Worm (Caenorhabditis elegans): ENCODE results near the gene F26D2.15.

DNA sequence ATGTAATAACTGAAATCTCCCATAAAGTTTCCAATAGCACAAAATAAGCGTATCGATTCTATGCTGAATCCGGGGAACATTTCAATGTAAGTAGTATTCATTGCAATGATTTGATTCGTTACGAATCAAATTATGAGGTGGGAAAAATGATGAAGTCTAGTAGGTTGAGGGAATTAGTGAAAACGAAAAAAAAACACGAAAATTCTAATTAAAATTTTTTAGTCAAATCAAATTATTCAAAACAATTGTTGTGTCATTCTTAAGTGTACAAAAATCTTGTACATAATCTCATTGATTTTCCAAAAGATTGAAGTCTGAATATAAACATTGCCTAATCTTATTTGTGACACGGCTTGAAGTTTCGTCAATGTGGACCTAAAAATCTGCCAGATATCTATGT lies 13.2 kb upstream of the F26D2.15 start, which contains the start of gene srw-29:
- no peak for TF ChIP-seq fkh-8 (tag; optimal IDR thresholded peaks at IDR 0.05)
- TF ChIP-seq nhr-47 (tag; optimal IDR thresholded peaks at IDR 0.05), result no peak
- TF ChIP-seq lin-15B (tag; optimal IDR thresholded peaks at IDR 0.05), result no peak
- no peak for TF ChIP-seq lsy-2 (tag; optimal IDR thresholded peaks at IDR 0.05)
- TF ChIP-seq fos-1 (tag; optimal IDR thresholded peaks at IDR 0.05), result no peak
- no peak for TF ChIP-seq nhr-28 (tag; optimal IDR thresholded peaks at IDR 0.05)
- TF ChIP-seq blmp-1 (tag; optimal IDR thresholded peaks at IDR 0.05), result no peak
- TF ChIP-seq nhr-11 (tag; optimal IDR thresholded peaks at IDR 0.05), result no peak
- TF ChIP-seq tbx-2 (tag; optimal IDR thresholded peaks at IDR 0.05), result no peak
- TF ChIP-seq mep-1 (tag; optimal IDR thresholded peaks at IDR 0.05), result no peak
- no peak for TF ChIP-seq jun-1 (tag; optimal IDR thresholded peaks at IDR 0.05)
- TF ChIP-seq nhr-12 (tag; optimal IDR thresholded peaks at IDR 0.05), result no peak
- no peak for TF ChIP-seq nhr-77 (tag; optimal IDR thresholded peaks at IDR 0.05)
